Worm (Caenorhabditis elegans): ENCODE results near the gene pitr-6.
A peak's percentile ranks its signal among the peaks of the same experiment; 100 is the strongest.

Gene pitr-6

ce11 chrII:12444679-12445376 lies at the start of gene pitr-6, which contains the start of gene W05H5.1:
TSS of gene pitr-6 (plus strand) at chrII:12445326.
TSS of gene W05H5.1 (minus strand) at chrII:12444779.
- TF ChIP-seq W03F9.2 (tag; optimal IDR thresholded peaks at IDR 0.05) (no peak), him-1 (tag; optimal IDR thresholded peaks at IDR 0.05) (no peak), dao-5 (tag; optimal IDR thresholded peaks at IDR 0.05) (no peak)

- TF ChIP-seq W03F9.2 (tag; optimal IDR thresholded peaks at IDR 0.05) = no peak
- no peak for TF ChIP-seq dao-5 (tag; optimal IDR thresholded peaks at IDR 0.05)
- TF ChIP-seq him-1 (tag; optimal IDR thresholded peaks at IDR 0.05) = no peak
Observed at ce11 chrII:12397656-12398055, 47.5 kb upstream of the pitr-6 start, which contains the start of gene F57G9.7. TSS of gene F57G9.7 (minus strand) at chrII:12397756.

DNA sequence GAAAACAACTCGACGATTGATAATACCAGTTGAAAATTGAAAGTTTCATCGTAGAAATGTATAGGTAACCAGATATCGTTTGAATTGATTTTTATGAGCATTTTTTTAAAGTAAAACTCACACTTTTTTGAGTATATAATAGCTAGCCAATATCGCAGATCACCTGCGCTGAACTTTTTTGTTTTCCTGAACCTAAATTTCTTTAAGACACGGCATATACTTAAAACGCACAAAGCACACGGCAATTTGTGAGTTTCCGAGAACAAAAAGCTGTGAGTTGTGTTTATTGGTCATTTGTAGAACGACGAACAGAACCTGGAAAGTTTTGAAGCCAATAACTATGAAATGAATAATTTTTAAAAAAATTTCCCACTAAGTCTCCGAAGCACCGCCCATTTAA lies 43.3 kb upstream of the pitr-6 start, which contains the start of gene sre-29:
Gene sre-29 (minus strand): TSS at position 101 of the 400 bp plus-strand sequence.
- no peak for TF ChIP-seq W03F9.2 (tag; optimal IDR thresholded peaks at IDR 0.05)

DNA sequence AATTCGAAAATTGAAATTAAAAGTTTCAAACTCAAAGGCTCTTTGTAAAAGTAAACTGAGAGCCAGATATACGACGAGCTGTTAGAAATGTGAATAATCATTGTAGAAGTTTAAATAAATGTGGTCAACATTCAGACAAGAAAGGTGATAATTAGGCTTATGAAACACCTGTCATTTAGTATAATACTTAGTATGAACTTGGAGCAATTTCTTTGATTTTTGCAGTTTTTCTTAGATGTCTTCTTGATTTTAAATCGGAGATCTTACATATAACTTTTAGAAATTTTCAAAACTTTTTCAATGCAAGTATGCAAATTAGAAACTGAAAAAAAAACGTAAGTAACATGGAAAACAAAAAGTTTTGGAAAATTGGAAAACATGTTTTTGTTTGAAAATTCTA lies 38.7 kb upstream of the pitr-6 start, which contains the start of gene sre-30:
Gene sre-30 (minus strand): TSS at position 101 of the 400 bp plus-strand sequence.
- no peak for TF ChIP-seq dao-5 (tag; optimal IDR thresholded peaks at IDR 0.05)

DNA sequence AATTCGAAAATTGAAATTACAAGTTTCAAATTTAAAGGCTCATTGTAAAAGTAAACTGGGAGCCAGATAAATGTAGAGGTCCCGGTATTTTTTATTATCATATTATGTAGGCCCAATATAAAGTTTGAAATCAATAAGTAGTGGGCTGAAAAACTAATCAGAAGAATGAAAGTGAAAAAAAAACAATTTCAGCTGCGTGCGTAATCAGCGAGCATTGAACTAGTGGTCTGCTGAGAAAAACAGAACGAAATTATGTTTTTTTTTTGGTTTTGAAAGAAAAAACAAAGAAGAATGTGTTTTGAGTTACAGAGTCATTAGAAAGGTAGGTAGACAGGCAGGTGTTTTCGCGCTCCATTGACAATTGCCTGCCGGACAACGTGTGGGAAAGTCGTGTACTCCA lies 36.4 kb upstream of the pitr-6 start, which contains the start of gene sre-31:
Gene sre-31 (minus strand): TSS at position 101 of the 400 bp plus-strand sequence.
- TF ChIP-seq him-1 (tag; optimal IDR thresholded peaks at IDR 0.05) (no peak), dao-5 (tag; optimal IDR thresholded peaks at IDR 0.05) (no peak), W03F9.2 (tag; optimal IDR thresholded peaks at IDR 0.05) (no peak)

DNA sequence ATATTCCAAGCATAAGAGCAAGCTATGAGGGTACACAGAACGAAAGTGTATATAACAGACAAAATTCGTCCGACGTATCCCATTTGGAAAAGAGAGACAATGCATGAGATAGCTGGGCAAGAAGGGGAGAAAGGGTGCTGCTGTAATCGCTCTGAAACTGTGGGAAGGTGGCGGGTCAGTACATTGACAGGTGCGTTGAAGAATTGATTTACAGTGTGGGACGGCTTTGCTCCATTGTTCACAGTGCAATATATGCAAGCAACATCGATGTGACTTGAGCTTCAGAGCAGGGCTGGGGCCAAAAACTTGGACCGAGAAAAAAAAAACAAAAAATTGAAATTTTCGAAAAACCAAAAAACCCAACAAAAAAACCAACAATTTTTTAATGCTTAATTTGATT lies 35.0 kb upstream of the pitr-6 start, which contains the start of gene F57G9.3:
Gene F57G9.3 (minus strand): TSS at position 101 of the 400 bp plus-strand sequence.
- TF ChIP-seq him-1 (tag; optimal IDR thresholded peaks at IDR 0.05) (no peak), W03F9.2 (tag; optimal IDR thresholded peaks at IDR 0.05) (no peak), dao-5 (tag; optimal IDR thresholded peaks at IDR 0.05) (no peak)

DNA sequence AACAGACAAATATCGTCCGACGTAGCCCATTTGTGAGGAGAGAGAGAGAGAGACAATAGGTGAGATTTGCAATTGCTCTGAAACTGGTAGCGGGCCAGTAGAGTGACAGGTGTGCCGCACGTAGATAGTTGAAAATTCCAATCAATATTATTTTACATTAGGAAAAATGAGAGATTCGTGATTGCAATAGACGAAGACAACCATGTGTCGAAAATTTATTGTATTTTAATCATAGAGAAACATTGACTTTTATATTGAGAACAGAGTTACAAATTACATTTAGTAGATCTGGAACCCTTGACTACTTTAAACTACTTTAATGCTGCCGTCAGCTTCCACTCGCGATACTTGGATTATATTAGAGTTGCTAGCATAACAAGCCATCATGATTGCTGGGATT lies 32.7 kb upstream of the pitr-6 start, which contains the start of gene Y57A10C.1:
Gene Y57A10C.1 (minus strand): TSS at position 101 of the 400 bp plus-strand sequence.
- TF ChIP-seq dao-5 (tag; optimal IDR thresholded peaks at IDR 0.05) (no peak), him-1 (tag; optimal IDR thresholded peaks at IDR 0.05) (no peak), W03F9.2 (tag; optimal IDR thresholded peaks at IDR 0.05) (no peak)

- no peak for TF ChIP-seq dao-5 (tag; optimal IDR thresholded peaks at IDR 0.05)
- TF ChIP-seq him-1 (tag; optimal IDR thresholded peaks at IDR 0.05) = no peak
- TF ChIP-seq W03F9.2 (tag; optimal IDR thresholded peaks at IDR 0.05) = no peak
Observed at ce11 chrII:12414805-12415204, 30.3 kb upstream of the pitr-6 start, which contains the start of gene Y57A10C.11. TSS of gene Y57A10C.11 (minus strand) at chrII:12414905.

- no peak for TF ChIP-seq W03F9.2 (tag; optimal IDR thresholded peaks at IDR 0.05)
- TF ChIP-seq him-1 (tag; optimal IDR thresholded peaks at IDR 0.05) = no peak
- no peak for TF ChIP-seq dao-5 (tag; optimal IDR thresholded peaks at IDR 0.05)
Observed at ce11 chrII:12417514-12417913, 27.6 kb upstream of the pitr-6 start, which contains the start of gene sre-27. TSS of gene sre-27 (minus strand) at chrII:12417614.

ce11 chrII:12417996-12418395 lies 27.1 kb upstream of the pitr-6 start:
- no peak for TF ChIP-seq dao-5 (tag; optimal IDR thresholded peaks at IDR 0.05)
- no peak for TF ChIP-seq W03F9.2 (tag; optimal IDR thresholded peaks at IDR 0.05)
- no peak for TF ChIP-seq him-1 (tag; optimal IDR thresholded peaks at IDR 0.05)

- no peak for TF ChIP-seq dao-5 (tag; optimal IDR thresholded peaks at IDR 0.05)
- TF ChIP-seq him-1 (tag; optimal IDR thresholded peaks at IDR 0.05) = no peak
- TF ChIP-seq W03F9.2 (tag; optimal IDR thresholded peaks at IDR 0.05) = no peak
Observed at ce11 chrII:12420486-12420885, 24.6 kb upstream of the pitr-6 start, which contains the start of gene sre-26. TSS of gene sre-26 (minus strand) at chrII:12420586.

DNA sequence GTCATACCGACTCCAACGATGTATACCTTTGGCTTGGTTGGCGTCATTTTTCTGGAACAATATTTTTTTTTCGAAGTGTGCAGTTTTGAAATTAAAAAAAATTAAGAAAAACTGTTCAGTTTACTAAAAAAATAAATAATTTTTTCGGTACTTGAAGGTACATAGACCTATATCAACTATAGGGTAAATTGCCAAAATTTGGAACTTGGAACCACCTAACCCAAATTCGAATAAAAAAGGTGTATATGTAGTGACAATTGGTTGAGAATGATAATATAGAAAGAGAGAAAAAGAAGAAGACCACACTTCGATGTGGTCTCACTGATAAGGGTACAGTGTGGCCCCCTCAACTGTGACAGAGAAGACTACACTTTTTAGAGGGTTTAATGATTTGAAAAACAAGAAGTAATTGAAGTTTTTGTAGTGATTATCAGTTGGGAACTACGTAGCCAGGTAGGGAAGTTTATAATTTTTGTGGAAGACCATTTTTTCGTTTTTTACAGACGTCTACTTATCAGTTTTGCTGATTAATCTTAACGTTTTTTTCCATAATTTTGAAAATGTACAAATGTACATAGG lies 19.4 kb upstream of the pitr-6 start, which contains the start of gene daf-22:
Gene daf-22 (minus strand): TSS at position 51 of the 579 bp plus-strand sequence.
- TF ChIP-seq him-1 (tag; optimal IDR thresholded peaks at IDR 0.05) (no peak), W03F9.2 (tag; optimal IDR thresholded peaks at IDR 0.05) (peak; percentile 32), dao-5 (tag; optimal IDR thresholded peaks at IDR 0.05) (no peak)

- TF ChIP-seq him-1 (tag; optimal IDR thresholded peaks at IDR 0.05) = no peak
- no peak for TF ChIP-seq W03F9.2 (tag; optimal IDR thresholded peaks at IDR 0.05)
- TF ChIP-seq dao-5 (tag; optimal IDR thresholded peaks at IDR 0.05) = no peak
Observed at ce11 chrII:12429743-12430142, 15.4 kb upstream of the pitr-6 start, which contains the start of gene Y57A10C.8. TSS of gene Y57A10C.8 (minus strand) at chrII:12429843.

DNA sequence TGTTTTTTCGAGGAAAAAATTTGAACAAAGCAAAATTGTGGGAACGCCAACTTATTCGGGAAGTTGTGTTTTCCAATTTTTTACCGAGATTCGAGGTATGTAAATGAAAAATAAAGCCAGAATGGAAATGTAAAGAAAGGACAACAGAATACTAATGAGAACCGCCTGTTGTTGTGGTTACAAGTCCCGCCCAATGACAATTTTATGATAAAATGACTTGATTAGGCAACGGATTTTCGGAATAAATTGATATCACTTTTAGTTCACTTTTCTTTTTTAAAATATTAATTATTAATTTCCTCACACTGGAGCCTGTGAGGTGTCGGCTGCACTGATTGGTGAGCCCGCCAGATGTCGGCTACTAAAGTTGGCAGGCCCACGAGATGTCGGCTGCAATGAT lies 12.8 kb upstream of the pitr-6 start, which contains the start of gene dct-12:
Gene dct-12 (minus strand): TSS at position 101 of the 400 bp plus-strand sequence.
- no peak for TF ChIP-seq him-1 (tag; optimal IDR thresholded peaks at IDR 0.05)
- TF ChIP-seq dao-5 (tag; optimal IDR thresholded peaks at IDR 0.05) = no peak
- no peak for TF ChIP-seq W03F9.2 (tag; optimal IDR thresholded peaks at IDR 0.05)
